Fruit fly (Drosophila melanogaster) whole organism, embryonic: ENCODE data around the gene CG5892.

Source experiments
- C15 ChIP-seq: fragments of 200-800 bp; sonication (Bioruptor generic); IDR thresholded peaks from 3 replicates; pipeline ENCODE4 v1.3.6; 2022; ENCODE audit warnings: missing biosample characterization, missing genetic modification characterization
- CG10543 ChIP-seq: fragments of 200-800 bp; sonication (Bioruptor generic); optimal IDR thresholded peaks from 3 replicates; lab custom pipeline; 2017; ENCODE audit warnings: missing biosample characterization, mild to moderate bottlenecking, missing genetic modification characterization, moderate library complexity
- CG12236 ChIP-seq: fragments of 200-800 bp; sonication (Bioruptor generic); optimal IDR thresholded peaks from 2 replicates; lab custom pipeline; 2016; ENCODE audit warnings: missing biosample characterization, missing genetic modification characterization
- CG13624 ChIP-seq: fragments of 200-800 bp; sonication (Bioruptor generic); optimal IDR thresholded peaks from 2 replicates; lab custom pipeline; 2016; ENCODE audit warnings: missing biosample characterization, missing genetic modification characterization
- CG13894 ChIP-seq: fragments of 200-800 bp; sonication (Bioruptor generic); optimal IDR thresholded peaks from 3 replicates; lab custom pipeline; 2018; ENCODE audit warnings: missing biosample characterization, mild to moderate bottlenecking, missing genetic modification characterization, moderate library complexity
- CG15479 ChIP-seq: fragments of 200-800 bp; sonication (Bioruptor generic); optimal IDR thresholded peaks from 3 replicates; lab custom pipeline; 2019; ENCODE audit warnings: missing biosample characterization, mild to moderate bottlenecking, missing genetic modification characterization, moderate library complexity
- CG1647 ChIP-seq: fragments of 200-800 bp; sonication (Bioruptor generic); optimal IDR thresholded peaks from 3 replicates; lab custom pipeline; 2016; ENCODE audit warnings: missing biosample characterization, missing genetic modification characterization
- CG18599 ChIP-seq: fragments of 200-800 bp; sonication (Bioruptor generic); optimal IDR thresholded peaks from 3 replicates; lab custom pipeline; 2017; ENCODE audit warnings: missing biosample characterization, missing genetic modification characterization, mild to moderate bottlenecking, moderate library complexity, missing genetic modification reagents
- CG4360 ChIP-seq: fragments of 200-800 bp; sonication (Bioruptor generic); IDR thresholded peaks from 2 replicates; pipeline ENCODE4 v1.3.6; 2022; ENCODE audit warnings: missing biosample characterization, missing genetic modification characterization
- CG4424 ChIP-seq: fragments of 200-800 bp; sonication (Bioruptor generic); optimal IDR thresholded peaks from 3 replicates; lab custom pipeline; 2016; ENCODE audit warnings: missing biosample characterization, missing genetic modification characterization
- CG4730 ChIP-seq: fragments of 200-800 bp; sonication (Bioruptor generic); IDR thresholded peaks from 2 replicates; pipeline ENCODE4 v1.3.6; 2022; ENCODE audit warnings: missing biosample characterization, missing genetic modification characterization
- CG4820 ChIP-seq: fragments of 200-800 bp; sonication (Bioruptor generic); optimal IDR thresholded peaks from 3 replicates; lab custom pipeline; 2016; ENCODE audit warnings: missing biosample characterization, missing genetic modification characterization
- CG6854 ChIP-seq: fragments of 200-800 bp; sonication (Bioruptor generic); optimal IDR thresholded peaks from 3 replicates; lab custom pipeline; 2017; ENCODE audit warnings: missing biosample characterization, mild to moderate bottlenecking, missing genetic modification characterization
- D ChIP-seq, 2 experiments: fragments of 200-800 bp in 1 of 2; fragments of >200 bp in 1 of 2; sonication (Bioruptor generic) in 1 of 2; optimal IDR thresholded peaks; 2 replicates in 1 of 2; 3 replicates in 1 of 2; lab custom pipeline; 2017; ENCODE audit warnings: mild to moderate bottlenecking in 1 of 2, missing biosample characterization in 1 of 2, missing genetic modification characterization in 1 of 2, missing genetic modification reagents in 1 of 2
- Dbx ChIP-seq: fragments of 200-800 bp; sonication (Bioruptor generic); IDR thresholded peaks from 3 replicates; pipeline ENCODE4 v1.3.6; 2022; ENCODE audit warnings: missing biosample characterization, missing genetic modification characterization
- Deaf1 ChIP-seq: fragments of 200-800 bp; optimal IDR thresholded peaks from 3 replicates; lab custom pipeline; 2019; ENCODE audit warnings: missing biosample characterization, mild to moderate bottlenecking, missing genetic modification characterization, moderate library complexity
- E2f1 ChIP-seq: fragments of 200-800 bp; sonication (Bioruptor generic); IDR thresholded peaks from 2 replicates; pipeline ENCODE4 v1.3.6; 2022; ENCODE audit warnings: missing biosample characterization, missing genetic modification characterization
- Hmr ChIP-seq: fragments of 200-800 bp; sonication (Bioruptor generic); optimal IDR thresholded peaks from 3 replicates; lab custom pipeline; 2017; ENCODE audit warnings: mild to moderate bottlenecking, missing biosample characterization, missing genetic modification reagents, missing genetic modification characterization
- Hmx ChIP-seq: fragments of 200-800 bp; sonication (Bioruptor generic); optimal IDR thresholded peaks from 2 replicates; lab custom pipeline; 2016; ENCODE audit warnings: missing biosample characterization, missing genetic modification characterization
- Med ChIP-seq: fragments of 200-800 bp; sonication (Bioruptor generic); peaks from one replicate; lab custom pipeline; 2016; ENCODE audit warnings: missing biosample characterization, missing genetic modification characterization, mild to moderate bottlenecking, inconsistent platforms, moderate library complexity
- NC2α ChIP-seq: fragments of 200-800 bp; sonication (Bioruptor generic); optimal IDR thresholded peaks from 2 replicates; lab custom pipeline; 2016; ENCODE audit warnings: missing biosample characterization, missing genetic modification characterization
- Poxn ChIP-seq: fragments of 200-800 bp; sonication (Bioruptor generic); IDR thresholded peaks from 2 replicates; pipeline ENCODE4 v1.3.6; 2022; ENCODE audit warnings: missing biosample characterization, missing genetic modification characterization
- Rfx ChIP-seq: fragments of 200-800 bp; sonication (Bioruptor generic); IDR thresholded peaks from 2 replicates; pipeline ENCODE4 v1.3.6; 2022; ENCODE audit warnings: missing biosample characterization, missing genetic modification characterization
- Taf1 ChIP-seq: fragments of 200-800 bp; sonication (Bioruptor generic); IDR thresholded peaks from 2 replicates; pipeline ENCODE4 v1.3.6; 2022; ENCODE audit warnings: missing biosample characterization, missing genetic modification characterization
- Trl ChIP-seq, 3 experiments: fragments of >200 bp in 2 of 3; fragments of 200-800 bp in 1 of 3; sonication (Bioruptor generic) in 1 of 3; optimal IDR thresholded peaks; 2 replicates in 1 of 3; 3 replicates in 2 of 3; lab custom pipeline; 2016 to 2017; ENCODE audit warnings: missing biosample characterization in 1 of 3, missing genetic modification characterization in 1 of 3
- br ChIP-seq: fragments of >200 bp; optimal IDR thresholded peaks from 2 replicates; lab custom pipeline; 2017
- cg ChIP-seq: fragments of 200-800 bp; sonication (Bioruptor generic); optimal IDR thresholded peaks from 3 replicates; lab custom pipeline; 2019; ENCODE audit warnings: missing biosample characterization, mild to moderate bottlenecking, missing genetic modification characterization, moderate library complexity
- corto ChIP-seq: fragments of 200-800 bp; sonication (Bioruptor generic); optimal IDR thresholded peaks from 2 replicates; lab custom pipeline; 2016; ENCODE audit warnings: missing biosample characterization, mild to moderate bottlenecking, missing genetic modification characterization, moderate library complexity
- crol ChIP-seq: fragments of 200-800 bp; sonication (Bioruptor generic); IDR thresholded peaks from 2 replicates; pipeline ENCODE4 v1.3.6; 2022; ENCODE audit warnings: missing biosample characterization, missing genetic modification characterization
- crp ChIP-seq, 2 experiments: fragments of 200-800 bp; sonication (Bioruptor generic); optimal IDR thresholded peaks; 2 replicates in 1 of 2; 3 replicates in 1 of 2; lab custom pipeline; 2017; ENCODE audit warnings: missing biosample characterization in 2 of 2, missing genetic modification characterization in 2 of 2, mild to moderate bottlenecking in 1 of 2, moderate library complexity in 1 of 2
- dan ChIP-seq: fragments of 200-800 bp; sonication (Bioruptor generic); IDR thresholded peaks from 2 replicates; pipeline ENCODE4 v1.3.6; 2022; ENCODE audit warnings: missing biosample characterization, missing genetic modification characterization
- danr ChIP-seq: fragments of 200-800 bp; sonication (Bioruptor generic); IDR thresholded peaks from 2 replicates; pipeline ENCODE4 v1.3.6; 2022; ENCODE audit warnings: missing biosample characterization, missing genetic modification characterization
- emc ChIP-seq: fragments of 200-800 bp; sonication (Bioruptor generic); optimal IDR thresholded peaks from 2 replicates; lab custom pipeline; 2016; ENCODE audit warnings: missing biosample characterization, missing genetic modification characterization
- ewg ChIP-seq: fragments of 200-800 bp; sonication (Bioruptor generic); optimal IDR thresholded peaks from 3 replicates; lab custom pipeline; 2017; ENCODE audit warnings: mild to moderate bottlenecking, missing biosample characterization, missing genetic modification reagents, missing genetic modification characterization
- hkb ChIP-seq, 2 experiments: fragments of 200-800 bp in 1 of 2; fragments of >200 bp in 1 of 2; sonication (Bioruptor generic) in 1 of 2; IDR thresholded peaks in 1 of 2; optimal IDR thresholded peaks in 1 of 2; 2 replicates each; pipeline versions ENCODE4 v1.3.6 to Lab custom; 2017 to 2022; ENCODE audit warnings: missing biosample characterization in 1 of 2, missing genetic modification characterization in 1 of 2
- ken ChIP-seq: fragments of 200-800 bp; sonication (Bioruptor generic); IDR thresholded peaks from 3 replicates; pipeline ENCODE4 v1.3.6; 2022; ENCODE audit warnings: missing biosample characterization, missing genetic modification characterization
- lab ChIP-seq: fragments of 200-800 bp; sonication (Bioruptor generic); optimal IDR thresholded peaks from 3 replicates; lab custom pipeline; 2017; ENCODE audit warnings: missing biosample characterization, missing genetic modification characterization, mild to moderate bottlenecking, moderate library complexity, missing genetic modification reagents
- lmd ChIP-seq: fragments of 200-800 bp; sonication (Bioruptor generic); IDR thresholded peaks from 2 replicates; pipeline ENCODE4 v1.3.6; 2022; ENCODE audit warnings: missing biosample characterization, missing genetic modification characterization
- nerfin-1 ChIP-seq: fragments of 200-800 bp; sonication (Bioruptor generic); optimal IDR thresholded peaks from 3 replicates; lab custom pipeline; 2019; ENCODE audit warnings: missing biosample characterization, mild to moderate bottlenecking, missing genetic modification characterization, moderate library complexity
- otp ChIP-seq: fragments of 200-800 bp; sonication (Bioruptor generic); IDR thresholded peaks from 3 replicates; pipeline ENCODE4, ENCODE4 v1.3.6; 2022; ENCODE audit warnings: missing biosample characterization, missing genetic modification characterization
- ranshi ChIP-seq: fragments of 200-800 bp; sonication (Bioruptor generic); IDR thresholded peaks from 2 replicates; pipeline ENCODE4 v1.3.6; 2022; ENCODE audit warnings: missing biosample characterization, missing genetic modification characterization
- rib ChIP-seq: fragments of 200-800 bp; sonication (Bioruptor generic); IDR thresholded peaks from 2 replicates; pipeline ENCODE4 v1.3.6; 2022; ENCODE audit warnings: missing biosample characterization, missing genetic modification characterization
- sens ChIP-seq: fragments of 200-800 bp; sonication (Bioruptor generic); peaks from one replicate; lab custom pipeline; 2016; ENCODE audit warnings: missing biosample characterization, missing genetic modification characterization
- ssp ChIP-seq: fragments of 200-800 bp; sonication (Bioruptor generic); IDR thresholded peaks from 2 replicates; pipeline ENCODE4 v1.3.6; 2022; ENCODE audit warnings: missing biosample characterization, missing genetic modification characterization
- tx ChIP-seq: fragments of 200-800 bp; sonication (Bioruptor generic); optimal IDR thresholded peaks from 2 replicates; lab custom pipeline; 2016; ENCODE audit warnings: missing biosample characterization, missing genetic modification characterization
- unc-4 ChIP-seq: fragments of 200-800 bp; sonication (Bioruptor generic); IDR thresholded peaks from 2 replicates; pipeline ENCODE4 v1.3.6; 2022; ENCODE audit warnings: missing biosample characterization, missing genetic modification characterization; ENCODE audit not compliant: partially characterized antibody
- vnd ChIP-seq: fragments of 200-800 bp; sonication (Bioruptor generic); IDR thresholded peaks from 3 replicates; pipeline ENCODE4 v1.3.6; 2022; ENCODE audit warnings: missing biosample characterization, missing genetic modification characterization; ENCODE audit not compliant: partially characterized antibody
- z ChIP-seq: fragments of 200-800 bp; sonication (Bioruptor generic); IDR thresholded peaks from 3 replicates; pipeline ENCODE4 v1.3.6; 2022; ENCODE audit warnings: missing biosample characterization, missing genetic modification characterization

The CG5892 gene

dm6 chr3R:21289071-21289613 is 46.7 kb downstream of the CG5892 start (continued):
- TF ChIP-seq cg (GFP tag; lab: Kevin White, UChicago) (peak; percentile 52), Deaf1 (tag; lab: Kevin White, UChicago) (peak; percentile 93), hkb (optimal IDR thresholded peaks at IDR 0.05; lab: Kevin White, UChicago) (no peak), hkb (GFP tag; IDR thresholded peaks at IDR 0.05; lab: Robert Waterston, UW) (peak; percentile 42; the same call in 1 of the 2 replicates), z (GFP tag; lab: Robert Waterston, UW) (0 out of 3 replicates have a peak, but pooled peaks have one; percentile 50), emc (no peak), ewg (peak; percentile 84), br (no peak), NC2α (GFP tag; lab: Kevin White, UChicago) (no peak), unc-4 (0 out of 2 replicates have a peak, but pooled peaks have one; percentile 19), nerfin-1 (tag; lab: Kevin White, UChicago) (peak; percentile 67), Trl (optimal IDR thresholded peaks at IDR 0.05; lab: Kevin White, UChicago) (peak; percentile 73), Trl (GFP tag; optimal IDR thresholded peaks at IDR 0.05; lab: Kevin White, UChicago) (no peak)

- TF ChIP-seq Med: peak; percentile 48
- peak; percentile 39 for TF ChIP-seq CG10543 (GFP tag; lab: Kevin White, UChicago)
- TF ChIP-seq crol: no peak
- no peak for TF ChIP-seq sens (GFP tag; lab: Kevin White, UChicago)
- peak; percentile 87 for TF ChIP-seq CG13894 (tag; lab: Kevin White, UChicago)
- TF ChIP-seq Deaf1 (tag; lab: Kevin White, UChicago): peak; percentile 96
- TF ChIP-seq Rfx: 0 out of 2 replicates have a peak, but pooled peaks have one; percentile 4
- TF ChIP-seq CG4730 (GFP tag; lab: Robert Waterston, UW): no peak
- 0 out of 3 replicates have a peak, but pooled peaks have one; percentile 38 for TF ChIP-seq Dbx (GFP tag; lab: Robert Waterston, UW)
- peak; percentile 27 for TF ChIP-seq CG18599
- TF ChIP-seq E2f1: no peak
- no peak for TF ChIP-seq dan (GFP tag; lab: Robert Waterston, UW)
- no peak for TF ChIP-seq ranshi (GFP tag; lab: Robert Waterston, UW)
- TF ChIP-seq vnd (GFP tag; lab: Robert Waterston, UW): no peak
These were observed 51.4 kb downstream of the CG5892 start, which contains the start of gene SIFaR for dm6 chr3R:21293833-21294232. Gene SIFaR (minus strand): TSS chr3R:21293998.

dm6 chr3R:21295004-21295403 is 52.6 kb downstream of the CG5892 start:
- TF ChIP-seq CG13624 (GFP tag; lab: Kevin White, UChicago): no peak
- TF ChIP-seq Poxn (GFP tag; lab: Robert Waterston, UW): no peak
- no peak for TF ChIP-seq corto (GFP tag; lab: Kevin White, UChicago)
- no peak for TF ChIP-seq tx (GFP tag; lab: Kevin White, UChicago)
- TF ChIP-seq CG1647 (GFP tag; lab: Kevin White, UChicago): no peak
- TF ChIP-seq CG6854: peak; percentile 22
- TF ChIP-seq rib (GFP tag; lab: Robert Waterston, UW): 0 out of 2 replicates have a peak, but pooled peaks have one; percentile 10
- TF ChIP-seq CG4360 (GFP tag; lab: Robert Waterston, UW): no peak
- TF ChIP-seq CG12236 (GFP tag; lab: Kevin White, UChicago): no peak
- TF ChIP-seq C15 (GFP tag; lab: Robert Waterston, UW): no peak
- no peak for TF ChIP-seq Taf1 (GFP tag; lab: Robert Waterston, UW)
- TF ChIP-seq lab (GFP tag; lab: Kevin White, UChicago): peak; percentile 9
- no peak for TF ChIP-seq CG4820 (GFP tag; lab: Kevin White, UChicago)
- TF ChIP-seq ssp (GFP tag; lab: Robert Waterston, UW): no peak
- no peak for TF ChIP-seq danr (GFP tag; lab: Robert Waterston, UW)
- no peak for TF ChIP-seq Hmx (GFP tag; lab: Kevin White, UChicago)
- TF ChIP-seq crp (GFP tag; optimal IDR thresholded peaks at IDR 0.05; lab: Kevin White, UChicago): peak in 1 of 2 experiments; percentile 2
- no peak for TF ChIP-seq otp
- TF ChIP-seq Hmr (GFP tag; lab: Kevin White, UChicago): peak; percentile 16
- peak; percentile 46 for TF ChIP-seq D (optimal IDR thresholded peaks at IDR 0.05; lab: Kevin White, UChicago)
- no peak for TF ChIP-seq D (GFP tag; optimal IDR thresholded peaks at IDR 0.05; lab: Kevin White, UChicago)
- TF ChIP-seq lmd: peak; percentile 20; the same call in 1 of the 2 replicates
- peak; percentile 76 for TF ChIP-seq CG15479 (GFP tag; lab: Kevin White, UChicago)
- no peak for TF ChIP-seq ken (GFP tag; lab: Robert Waterston, UW)
- no peak for TF ChIP-seq CG4424 (GFP tag; lab: Kevin White, UChicago)
